Fruit fly (Drosophila melanogaster) whole organism, embryonic: ENCODE results near the gene CG31928.

Source experiments
- CG31224 ChIP-seq: fragments of 200-800 bp; sonication (Bioruptor generic); IDR thresholded peaks from 2 replicates; pipeline ENCODE4 v1.3.6; 2022; ENCODE audit warnings: missing biosample characterization, missing genetic modification characterization
- CG6854 ChIP-seq: fragments of 200-800 bp; sonication (Bioruptor generic); optimal IDR thresholded peaks from 3 replicates; lab custom pipeline; 2017; ENCODE audit warnings: missing biosample characterization, mild to moderate bottlenecking, missing genetic modification characterization
- Drgx ChIP-seq: fragments of 200-800 bp; sonication (Bioruptor generic); IDR thresholded peaks from 2 replicates; pipeline ENCODE4 v1.3.6; 2022; ENCODE audit warnings: missing biosample characterization, missing genetic modification characterization
- dimm ChIP-seq: fragments of 200-800 bp; sonication (Bioruptor generic); IDR thresholded peaks from 2 replicates; pipeline ENCODE4 v1.3.6; 2022; ENCODE audit warnings: missing biosample characterization, missing genetic modification characterization
- insv ChIP-seq, 2 experiments: fragments of 200-800 bp; sonication (Bioruptor generic); optimal IDR thresholded peaks; 3 replicates each; lab custom pipeline; 2016 to 2018; ENCODE audit warnings: missing biosample characterization in 2 of 2, missing genetic modification characterization in 2 of 2
- sqz ChIP-seq: fragments of 200-800 bp; sonication (Bioruptor generic); optimal IDR thresholded peaks from 3 replicates; lab custom pipeline; 2018; ENCODE audit warnings: missing biosample characterization, mild to moderate bottlenecking, missing genetic modification characterization

DNA sequence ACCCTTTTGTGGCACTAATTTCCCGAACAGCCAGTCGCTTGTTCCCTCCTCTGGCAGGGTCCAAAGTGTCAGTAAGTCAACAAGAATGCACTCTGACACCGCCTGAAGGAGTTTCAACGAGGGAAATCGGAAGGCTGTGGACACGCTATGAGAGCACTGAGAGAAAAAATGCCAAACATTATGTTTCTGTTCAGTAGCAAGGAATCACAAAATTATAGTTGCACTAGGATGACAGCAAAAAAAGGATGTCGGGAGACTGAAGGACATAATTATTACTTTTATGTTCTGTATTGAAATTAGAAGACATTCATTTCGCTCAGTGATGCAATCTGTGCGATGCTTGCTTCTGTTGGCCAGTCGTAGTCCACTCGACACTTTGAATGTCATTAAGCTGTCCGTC is 17.7 kb downstream of the CG31928 start:
- TF ChIP-seq insv (GFP tag; optimal IDR thresholded peaks at IDR 0.05; lab: Kevin White, UChicago) (no peak), CG6854 (GFP tag; lab: Kevin White, UChicago) (no peak), sqz (GFP tag; lab: Kevin White, UChicago) (no peak), Drgx (peak; percentile 41; the same call in 1 of the 2 replicates), dimm (GFP tag; lab: Robert Waterston, UW) (no peak), CG31224 (GFP tag; lab: Robert Waterston, UW) (no peak)
